Fruit fly (Drosophila melanogaster) whole organism, embryonic: ENCODE data around the gene Gclc.
A peak's percentile ranks its signal among the peaks of the same experiment; 100 is the strongest.

ENCODE experiments used
- Antp ChIP-seq: fragments of 200-800 bp; sonication (Bioruptor generic); optimal IDR thresholded peaks from 3 replicates; lab custom pipeline; 2016; ENCODE audit warnings: missing biosample characterization, missing genetic modification characterization
- Asciz ChIP-seq: fragments of 200-800 bp; sonication (Bioruptor generic); optimal IDR thresholded peaks from 2 replicates; lab custom pipeline; 2017; ENCODE audit warnings: missing biosample characterization, mild to moderate bottlenecking, missing genetic modification characterization, missing genetic modification reagents
- CG10431 ChIP-seq: fragments of 200-800 bp; sonication (Bioruptor generic); optimal IDR thresholded peaks from 3 replicates; lab custom pipeline; 2018; ENCODE audit warnings: missing biosample characterization, mild to moderate bottlenecking, missing genetic modification characterization
- CG10565 ChIP-seq: fragments of 200-800 bp; sonication (Bioruptor generic); optimal IDR thresholded peaks from 3 replicates; lab custom pipeline; 2016; ENCODE audit warnings: missing biosample characterization, mild to moderate bottlenecking, missing genetic modification characterization
- CG11456 ChIP-seq: fragments of 200-800 bp; sonication (Bioruptor generic); IDR thresholded peaks from 3 replicates; pipeline ENCODE4 v1.3.6; 2022; ENCODE audit warnings: missing biosample characterization, missing genetic modification characterization
- CG12071 ChIP-seq: fragments of 200-800 bp; sonication (Bioruptor generic); optimal IDR thresholded peaks from 3 replicates; lab custom pipeline; 2018; ENCODE audit warnings: missing biosample characterization, mild to moderate bottlenecking, missing genetic modification characterization
- CG12744 ChIP-seq: fragments of 200-800 bp; sonication (Bioruptor generic); optimal IDR thresholded peaks from 2 replicates; lab custom pipeline; 2016; ENCODE audit warnings: missing biosample characterization, missing genetic modification characterization
- CG13424 ChIP-seq: fragments of 200-800 bp; sonication (Bioruptor generic); optimal IDR thresholded peaks from 2 replicates; lab custom pipeline; 2019; ENCODE audit warnings: missing biosample characterization, mild to moderate bottlenecking, missing genetic modification characterization, moderate library complexity
- CG13775 ChIP-seq: fragments of 200-800 bp; sonication (Bioruptor generic); optimal IDR thresholded peaks from 3 replicates; lab custom pipeline; 2017; ENCODE audit warnings: missing biosample characterization, mild to moderate bottlenecking, missing genetic modification characterization
- CG13894 ChIP-seq: fragments of 200-800 bp; sonication (Bioruptor generic); optimal IDR thresholded peaks from 3 replicates; lab custom pipeline; 2018; ENCODE audit warnings: missing biosample characterization, mild to moderate bottlenecking, missing genetic modification characterization, moderate library complexity
- CG14050 ChIP-seq: fragments of 200-800 bp; sonication (Bioruptor generic); IDR thresholded peaks from 3 replicates; pipeline ENCODE4 v1.3.6; 2022; ENCODE audit warnings: missing biosample characterization, missing genetic modification characterization
- CG14667 ChIP-seq: fragments of 200-800 bp; sonication (Bioruptor generic); IDR thresholded peaks from 2 replicates; pipeline ENCODE4 v1.3.6; 2022; ENCODE audit warnings: missing biosample characterization, missing genetic modification characterization
- CG14965 ChIP-seq: fragments of 200-800 bp; sonication (Bioruptor generic); optimal IDR thresholded peaks from 2 replicates; lab custom pipeline; 2016; ENCODE audit warnings: missing biosample characterization, missing genetic modification characterization, borderline replicate concordance
- CG15696 ChIP-seq: fragments of 200-800 bp; sonication (Bioruptor generic); optimal IDR thresholded peaks from 2 replicates; lab custom pipeline; 2019; ENCODE audit warnings: missing biosample characterization, mild to moderate bottlenecking, missing genetic modification characterization, moderate library complexity
- CG1602 ChIP-seq: fragments of 200-800 bp; sonication (Bioruptor generic); optimal IDR thresholded peaks from 3 replicates; lab custom pipeline; 2016; ENCODE audit warnings: missing biosample characterization, missing genetic modification characterization
- CG17612 ChIP-seq: fragments of 200-800 bp; sonication (Bioruptor generic); IDR thresholded peaks from 2 replicates; pipeline ENCODE4 v1.3.6; 2022; ENCODE audit warnings: missing biosample characterization, missing genetic modification characterization
- CG17829 ChIP-seq: fragments of 200-800 bp; optimal IDR thresholded peaks from 2 replicates; lab custom pipeline; 2019; ENCODE audit warnings: missing biosample characterization, mild to moderate bottlenecking, missing genetic modification characterization, moderate library complexity
- CG2199 ChIP-seq: fragments of 200-800 bp; sonication (Bioruptor generic); IDR thresholded peaks from 3 replicates; pipeline ENCODE4 v1.3.6; 2022; ENCODE audit warnings: missing biosample characterization, missing genetic modification characterization
- CG4328 ChIP-seq: fragments of 200-800 bp; sonication (Bioruptor generic); optimal IDR thresholded peaks from 3 replicates; lab custom pipeline; 2017; ENCODE audit warnings: missing biosample characterization, missing genetic modification reagents, missing genetic modification characterization
- CG4617 ChIP-seq: fragments of 200-800 bp; sonication (Bioruptor generic); optimal IDR thresholded peaks from 3 replicates; lab custom pipeline; 2016; ENCODE audit warnings: missing biosample characterization, missing genetic modification characterization, borderline replicate concordance
- CG4707 ChIP-seq: fragments of 200-800 bp; sonication (Bioruptor generic); optimal IDR thresholded peaks from 2 replicates; lab custom pipeline; 2018; ENCODE audit warnings: missing biosample characterization, mild to moderate bottlenecking, missing genetic modification characterization, moderate library complexity
- CG4820 ChIP-seq: fragments of 200-800 bp; sonication (Bioruptor generic); optimal IDR thresholded peaks from 3 replicates; lab custom pipeline; 2016; ENCODE audit warnings: missing biosample characterization, missing genetic modification characterization
- CG6765 ChIP-seq: fragments of 200-800 bp; sonication (Bioruptor generic); optimal IDR thresholded peaks from 3 replicates; lab custom pipeline; 2017; ENCODE audit warnings: missing biosample characterization, mild to moderate bottlenecking, missing genetic modification characterization
- CG9876 ChIP-seq: fragments of 200-800 bp; sonication (Bioruptor generic); optimal IDR thresholded peaks from 2 replicates; lab custom pipeline; 2016; ENCODE audit warnings: missing biosample characterization, missing genetic modification characterization
- Dip2 ChIP-seq: fragments of 200-800 bp; sonication (Bioruptor generic); IDR thresholded peaks from 2 replicates; pipeline ENCODE4 v1.3.6; 2022; ENCODE audit warnings: missing biosample characterization, missing genetic modification characterization
- Ets97D ChIP-seq: fragments of 200-800 bp; sonication (Bioruptor generic); optimal IDR thresholded peaks from 3 replicates; lab custom pipeline; 2016; ENCODE audit warnings: missing biosample characterization, missing genetic modification characterization
- HmgD ChIP-seq: fragments of 200-800 bp; sonication (Bioruptor generic); optimal IDR thresholded peaks from 3 replicates; lab custom pipeline; 2016; ENCODE audit warnings: missing biosample characterization, missing genetic modification characterization
- Meics ChIP-seq: fragments of 200-800 bp; sonication (Bioruptor generic); optimal IDR thresholded peaks from 2 replicates; lab custom pipeline; 2017; ENCODE audit warnings: missing biosample characterization, mild to moderate bottlenecking, missing genetic modification characterization
- Optix ChIP-seq: fragments of 200-800 bp; sonication (Bioruptor generic); IDR thresholded peaks from 3 replicates; pipeline ENCODE4 v1.3.6; 2022; ENCODE audit warnings: missing biosample characterization, missing genetic modification characterization
- YL-1 ChIP-seq: fragments of 200-800 bp; sonication (Bioruptor generic); optimal IDR thresholded peaks from 3 replicates; lab custom pipeline; 2017; ENCODE audit warnings: missing biosample characterization, mild to moderate bottlenecking, missing genetic modification characterization
- amos ChIP-seq: fragments of 200-800 bp; sonication (Bioruptor generic); IDR thresholded peaks from 2 replicates; pipeline ENCODE4 v1.3.6; 2022; ENCODE audit warnings: missing biosample characterization, missing genetic modification characterization; ENCODE audit not compliant: partially characterized antibody
- bab2 ChIP-seq: fragments of 200-800 bp; sonication (Bioruptor generic); optimal IDR thresholded peaks from 2 replicates; lab custom pipeline; 2016; ENCODE audit warnings: missing biosample characterization, missing genetic modification characterization
- cas ChIP-seq: fragments of 200-800 bp; sonication (Bioruptor generic); IDR thresholded peaks from 2 replicates; pipeline ENCODE4 v1.3.6; 2022; ENCODE audit warnings: missing biosample characterization, missing genetic modification characterization
- caup ChIP-seq: fragments of 200-800 bp; sonication (Bioruptor generic); optimal IDR thresholded peaks from 3 replicates; lab custom pipeline; 2017; ENCODE audit warnings: missing biosample characterization, mild to moderate bottlenecking, missing genetic modification characterization, moderate library complexity; ENCODE audit not compliant: severe bottlenecking
- dan ChIP-seq: fragments of 200-800 bp; sonication (Bioruptor generic); IDR thresholded peaks from 2 replicates; pipeline ENCODE4 v1.3.6; 2022; ENCODE audit warnings: missing biosample characterization, missing genetic modification characterization
- dimm ChIP-seq: fragments of 200-800 bp; sonication (Bioruptor generic); IDR thresholded peaks from 2 replicates; pipeline ENCODE4 v1.3.6; 2022; ENCODE audit warnings: missing biosample characterization, missing genetic modification characterization
- dmrt11E ChIP-seq: fragments of 200-800 bp; sonication (Bioruptor generic); optimal IDR thresholded peaks from 3 replicates; lab custom pipeline; 2018; ENCODE audit warnings: missing biosample characterization, mild to moderate bottlenecking, missing genetic modification characterization, moderate library complexity
- dmrt99B ChIP-seq: fragments of 200-800 bp; sonication (Bioruptor generic); optimal IDR thresholded peaks from 2 replicates; lab custom pipeline; 2018; ENCODE audit warnings: missing biosample characterization, mild to moderate bottlenecking, missing genetic modification characterization, moderate library complexity
- eve ChIP-seq, 2 experiments: fragments of >200 bp; optimal IDR thresholded peaks; 2 replicates each; lab custom pipeline; 2017; ENCODE audit warnings: missing biosample characterization in 2 of 2, missing genetic modification characterization in 2 of 2
- exex ChIP-seq: fragments of 200-800 bp; sonication (Bioruptor generic); optimal IDR thresholded peaks from 4 replicates; lab custom pipeline; 2018; ENCODE audit warnings: missing biosample characterization, mild to moderate bottlenecking, missing genetic modification characterization, moderate library complexity
- ftz-f1 ChIP-seq: fragments of 200-800 bp; sonication (Bioruptor generic); optimal IDR thresholded peaks from 2 replicates; lab custom pipeline; 2016; ENCODE audit warnings: missing biosample characterization, missing genetic modification characterization
- ham ChIP-seq: fragments of 200-800 bp; sonication (Bioruptor generic); IDR thresholded peaks from 2 replicates; pipeline ENCODE4 v1.3.6; 2022; ENCODE audit warnings: missing biosample characterization, missing genetic modification characterization
- ken ChIP-seq: fragments of 200-800 bp; sonication (Bioruptor generic); IDR thresholded peaks from 3 replicates; pipeline ENCODE4 v1.3.6; 2022; ENCODE audit warnings: missing biosample characterization, missing genetic modification characterization
- lab ChIP-seq: fragments of 200-800 bp; sonication (Bioruptor generic); optimal IDR thresholded peaks from 3 replicates; lab custom pipeline; 2017; ENCODE audit warnings: missing biosample characterization, missing genetic modification characterization, mild to moderate bottlenecking, moderate library complexity, missing genetic modification reagents
- pan ChIP-seq, 4 experiments: fragments of >200 bp in 3 of 4; fragments of 200-800 bp in 1 of 4; sonication (Bioruptor generic) in 1 of 4; optimal IDR thresholded peaks in 3 of 4; IDR thresholded peaks in 1 of 4; 2 replicates each; pipeline versions ENCODE4 v1.3.6 to Lab custom; 2017 to 2022; ENCODE audit warnings: missing biosample characterization in 2 of 4, missing genetic modification characterization in 2 of 4, mixed read lengths in 1 of 4
- shn ChIP-seq: fragments of 200-800 bp; sonication (Bioruptor generic); optimal IDR thresholded peaks from 3 replicates; lab custom pipeline; 2016; ENCODE audit warnings: missing biosample characterization, missing genetic modification characterization
- sima ChIP-seq: fragments of 200-800 bp; sonication (Bioruptor generic); optimal IDR thresholded peaks from 2 replicates; lab custom pipeline; 2016; ENCODE audit warnings: missing biosample characterization, missing genetic modification characterization
- sna ChIP-seq: fragments of 200-800 bp; sonication (Bioruptor generic); IDR thresholded peaks from 2 replicates; pipeline ENCODE4 v1.3.6; 2022; ENCODE audit warnings: missing biosample characterization, missing genetic modification characterization; ENCODE audit not compliant: partially characterized antibody
- tio ChIP-seq: fragments of 200-800 bp; sonication (Bioruptor generic); optimal IDR thresholded peaks from 2 replicates; lab custom pipeline; 2017; ENCODE audit warnings: missing biosample characterization, missing genetic modification characterization, inconsistent platforms
- tx ChIP-seq: fragments of 200-800 bp; sonication (Bioruptor generic); optimal IDR thresholded peaks from 2 replicates; lab custom pipeline; 2016; ENCODE audit warnings: missing biosample characterization, missing genetic modification characterization
- yki ChIP-seq: fragments of >200 bp; optimal IDR thresholded peaks from 3 replicates; lab custom pipeline; 2018

Gene Gclc

DNA sequence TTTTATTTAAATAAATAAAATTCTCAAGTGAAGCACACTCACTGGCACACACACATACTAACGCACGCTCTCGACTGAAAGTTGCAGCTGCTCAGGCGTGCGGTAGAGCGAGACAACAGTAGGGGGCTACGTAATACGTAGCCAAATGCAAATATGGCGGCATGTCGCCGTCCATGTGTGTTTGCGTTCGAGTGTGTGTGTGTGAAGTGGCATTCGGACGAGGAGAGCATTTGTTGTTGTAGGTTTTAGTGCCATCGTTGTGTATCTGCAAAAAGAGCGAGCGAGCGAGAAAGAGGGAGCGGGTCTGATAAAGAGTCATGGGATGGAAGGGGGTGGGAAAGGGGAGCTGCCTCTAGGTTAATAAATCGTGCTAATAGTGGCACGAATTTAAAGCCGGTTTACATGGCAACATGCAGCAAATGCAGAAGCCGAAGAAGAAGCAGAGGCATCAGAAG lies 57.5 kb downstream of the Gclc start:
- no peak for TF ChIP-seq CG14965
- TF ChIP-seq dmrt11E (tag; lab: Kevin White, UChicago): no peak
- no peak for TF ChIP-seq ken (GFP tag; lab: Robert Waterston, UW)
- peak; percentile 15 for TF ChIP-seq lab (GFP tag; lab: Kevin White, UChicago)
- peak; percentile 15 for TF ChIP-seq Meics
- TF ChIP-seq yki (lab: Kevin White, UChicago): no peak
- no peak for TF ChIP-seq caup (GFP tag; lab: Kevin White, UChicago)
- no peak for TF ChIP-seq CG2199 (GFP tag; lab: Robert Waterston, UW)
- TF ChIP-seq cas: no peak
- TF ChIP-seq CG6765 (GFP tag; lab: Kevin White, UChicago): no peak
- no peak for TF ChIP-seq CG17612 (GFP tag; lab: Robert Waterston, UW)
- no peak for TF ChIP-seq ftz-f1 (GFP tag; lab: Kevin White, UChicago)
- TF ChIP-seq Antp (GFP tag; lab: Kevin White, UChicago): no peak
- no peak for TF ChIP-seq CG10565 (GFP tag; lab: Kevin White, UChicago)
- no peak for TF ChIP-seq CG13775 (GFP tag; lab: Kevin White, UChicago)
- no peak for TF ChIP-seq HmgD (GFP tag; lab: Kevin White, UChicago)
- peak; percentile 66 for TF ChIP-seq CG4707 (GFP tag; lab: Kevin White, UChicago)
- no peak for TF ChIP-seq CG11456 (GFP tag; lab: Robert Waterston, UW)
- TF ChIP-seq CG17829 (tag; lab: Kevin White, UChicago): peak; percentile 20
- no peak for TF ChIP-seq tx (GFP tag; lab: Kevin White, UChicago)
- TF ChIP-seq CG4328: no peak
- peak; percentile 83 for TF ChIP-seq CG10431 (GFP tag; lab: Kevin White, UChicago)
- TF ChIP-seq CG4617: no peak
- no peak for TF ChIP-seq CG14667
- no peak for TF ChIP-seq Ets97D (GFP tag; lab: Kevin White, UChicago)
- TF ChIP-seq pan (optimal IDR thresholded peaks at IDR 0.05; lab: Kevin White, UChicago): no peak
- no peak for TF ChIP-seq pan (GFP tag; optimal IDR thresholded peaks at IDR 0.05 in 1 of 2, IDR thresholded peaks at IDR 0.05 in 1 of 2)
- no peak for TF ChIP-seq dimm (GFP tag; lab: Robert Waterston, UW)
- no peak for TF ChIP-seq Optix (GFP tag; lab: Robert Waterston, UW)
- TF ChIP-seq dmrt99B (tag; lab: Kevin White, UChicago): no peak
- no peak for TF ChIP-seq amos (GFP tag; lab: Robert Waterston, UW)
- no peak for TF ChIP-seq shn (GFP tag; lab: Kevin White, UChicago)
- no peak for TF ChIP-seq Asciz
- TF ChIP-seq YL-1 (GFP tag; lab: Kevin White, UChicago): peak; percentile 42
- TF ChIP-seq CG9876: no peak
- TF ChIP-seq CG4820 (GFP tag; lab: Kevin White, UChicago): no peak
- TF ChIP-seq CG1602 (GFP tag; lab: Kevin White, UChicago): no peak
- no peak for TF ChIP-seq sna (GFP tag; lab: Robert Waterston, UW)
- no peak for TF ChIP-seq dan (GFP tag; lab: Robert Waterston, UW)
- no peak for TF ChIP-seq sima (GFP tag; lab: Kevin White, UChicago)
- no peak for TF ChIP-seq CG12744
- TF ChIP-seq CG12071 (GFP tag; lab: Kevin White, UChicago): no peak
- TF ChIP-seq CG13424 (tag; lab: Kevin White, UChicago): no peak
- TF ChIP-seq exex (tag; lab: Kevin White, UChicago): no peak
- no peak for TF ChIP-seq CG14050 (GFP tag; lab: Robert Waterston, UW)
- no peak for TF ChIP-seq ham (GFP tag; lab: Robert Waterston, UW)
- no peak for TF ChIP-seq Dip2 (GFP tag; lab: Robert Waterston, UW)
- TF ChIP-seq tio (GFP tag; lab: Kevin White, UChicago): no peak
- no peak for TF ChIP-seq CG15696 (tag; lab: Kevin White, UChicago)
- no peak for TF ChIP-seq CG13894 (tag; lab: Kevin White, UChicago)
- no peak for TF ChIP-seq eve (GFP tag; optimal IDR thresholded peaks at IDR 0.05; lab: Kevin White, UChicago)
- no peak for TF ChIP-seq bab2 (GFP tag; lab: Kevin White, UChicago)
